Fruit fly (Drosophila melanogaster): ENCODE data around the gene bsh.

Gene bsh

DNA sequence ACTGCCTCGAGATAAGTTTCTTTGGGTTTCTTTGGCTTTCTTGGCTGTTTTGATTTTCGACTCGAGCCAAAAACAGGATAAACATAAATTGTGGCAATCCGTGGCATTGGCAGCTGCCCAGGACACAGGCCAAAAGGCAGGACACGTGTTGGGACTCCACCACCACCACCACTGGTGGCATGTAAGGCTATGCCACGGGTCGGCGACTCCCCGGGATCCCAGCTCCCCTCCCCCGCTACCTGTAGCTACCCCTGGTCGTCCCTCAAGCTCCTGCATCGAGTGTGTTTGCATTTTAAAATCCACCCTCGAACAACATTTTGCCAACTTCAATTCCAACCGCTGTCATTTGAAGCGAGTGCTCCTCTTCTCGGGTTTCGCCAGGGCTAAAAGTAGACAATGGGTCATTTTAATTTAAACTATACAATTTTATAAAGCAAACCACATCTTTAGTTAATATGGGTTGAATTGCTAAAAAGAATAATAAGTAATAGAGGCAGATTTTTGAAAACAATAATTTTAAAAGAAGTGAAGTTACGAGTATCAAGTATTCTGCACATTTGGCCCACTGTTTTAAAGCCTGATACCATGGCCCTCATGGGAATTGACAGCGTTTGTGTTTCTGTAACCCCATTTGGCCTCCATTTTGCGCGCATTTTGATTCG lies 33.2 kb upstream of the bsh start:
- TF ChIP-seq CG8159 (tag; optimal IDR thresholded peaks at IDR 0.05) (peak; percentile 23), Pif1A (GFP tag; optimal IDR thresholded peaks at IDR 0.05) (no peak), CG14655 (GFP tag; optimal IDR thresholded peaks at IDR 0.05) (no peak), Pif1B (GFP tag; optimal IDR thresholded peaks at IDR 0.05) (no peak), CG12605 (GFP tag; IDR thresholded peaks at IDR 0.05) (no peak), CG15710 (tag; optimal IDR thresholded peaks at IDR 0.05) (peak; percentile 19)

DNA sequence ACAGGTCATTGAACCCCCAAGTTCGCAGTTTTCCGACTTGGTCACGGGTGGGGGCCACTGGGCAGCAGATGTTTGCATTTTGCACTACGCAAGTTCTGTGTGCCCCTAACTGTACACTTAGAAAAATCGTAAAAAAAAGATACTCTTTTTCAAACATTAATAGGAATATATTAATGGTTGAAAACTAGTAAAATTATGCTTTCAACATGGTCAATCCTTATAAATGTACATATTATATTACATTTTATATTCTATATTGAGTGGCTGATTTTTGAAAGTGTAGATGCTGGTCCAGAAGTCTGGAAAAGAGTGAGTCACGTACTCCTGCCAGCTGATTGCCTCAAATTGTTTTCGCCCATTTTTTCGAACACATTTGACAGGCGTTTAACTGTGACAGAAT lies 31.8 kb upstream of the bsh start:
- no peak for TF ChIP-seq EcR (GFP tag; optimal IDR thresholded peaks at IDR 0.05)
- peak; percentile 1 for TF ChIP-seq CG8159 (tag; optimal IDR thresholded peaks at IDR 0.05)
- no peak for TF ChIP-seq D1 (tag; optimal IDR thresholded peaks at IDR 0.05)
- TF ChIP-seq rn (GFP tag; IDR thresholded peaks at IDR 0.05) = no peak
- no peak for TF ChIP-seq CG13204 (GFP tag; optimal IDR thresholded peaks at IDR 0.05)
- no peak for TF ChIP-seq Ets98B (GFP tag; IDR thresholded peaks at IDR 0.05)

DNA sequence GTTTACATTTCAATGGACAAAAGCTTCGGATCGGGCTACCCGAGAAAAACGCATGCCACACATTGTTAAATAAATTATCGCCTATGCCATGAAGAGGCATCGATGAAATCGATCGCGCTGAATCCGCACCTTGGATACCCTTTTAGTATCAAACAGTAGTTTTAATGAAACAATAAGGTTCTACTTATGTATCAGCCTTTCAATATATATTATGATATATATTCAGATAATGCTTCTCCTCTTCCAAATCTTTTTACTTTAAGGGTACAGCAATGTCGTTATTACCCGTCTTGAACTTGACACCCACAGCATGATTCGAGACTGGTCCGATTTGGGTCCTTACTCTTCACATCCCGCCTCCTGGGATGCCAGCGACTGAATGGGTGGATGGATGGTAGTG lies 31.1 kb upstream of the bsh start:
- TF ChIP-seq CG34367 (tag; optimal IDR thresholded peaks at IDR 0.05) (no peak), CG10348 (GFP tag; IDR thresholded peaks at IDR 0.05) (no peak), Pif1A (GFP tag; optimal IDR thresholded peaks at IDR 0.05) (no peak), gl (tag; optimal IDR thresholded peaks at IDR 0.05) (no peak), EcR (GFP tag; optimal IDR thresholded peaks at IDR 0.05) (no peak), D1 (tag; optimal IDR thresholded peaks at IDR 0.05) (no peak), CG17806 (tag; optimal IDR thresholded peaks at IDR 0.05) (peak; percentile 30), fd96Ca (GFP tag; IDR thresholded peaks at IDR 0.05) (no peak), CG9948 (tag; optimal IDR thresholded peaks at IDR 0.05) (peak; percentile 20), CG32121 (GFP tag; IDR thresholded peaks at IDR 0.05) (no peak), CG15710 (tag; optimal IDR thresholded peaks at IDR 0.05) (peak; percentile 45), Pif1B (GFP tag; optimal IDR thresholded peaks at IDR 0.05) (no peak), CG14655 (GFP tag; optimal IDR thresholded peaks at IDR 0.05) (no peak), CG8159 (tag; optimal IDR thresholded peaks at IDR 0.05) (peak; percentile 56), CG13204 (GFP tag; optimal IDR thresholded peaks at IDR 0.05) (no peak), Snoo (tag; optimal IDR thresholded peaks at IDR 0.05) (no peak), CG12605 (GFP tag; IDR thresholded peaks at IDR 0.05) (no peak), CG8301 (tag; optimal IDR thresholded peaks at IDR 0.05) (no peak), CG4496 (GFP tag; IDR thresholded peaks at IDR 0.05) (no peak), rn (GFP tag; IDR thresholded peaks at IDR 0.05) (no peak), Ets98B (GFP tag; IDR thresholded peaks at IDR 0.05) (no peak)

DNA sequence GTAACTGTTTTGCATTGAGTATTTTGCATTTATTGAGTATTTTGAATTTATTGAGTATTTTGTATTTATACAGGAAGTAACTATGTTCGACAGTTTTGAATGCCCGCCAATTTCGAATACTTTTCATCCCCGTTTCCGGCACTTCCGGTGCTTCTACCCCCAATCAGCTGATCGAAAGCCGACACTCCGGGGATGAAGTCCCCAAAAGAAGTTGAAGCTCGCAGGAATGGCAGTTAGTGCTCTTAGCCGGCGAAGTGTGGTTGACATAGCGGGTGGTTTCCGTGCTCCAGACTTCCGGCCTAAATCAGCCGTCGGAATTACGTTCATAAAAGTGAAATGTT lies 27.2 kb upstream of the bsh start, which contains the start of gene sick:
sick (plus strand) TSS at position 255 of the 341 bp plus-strand sequence.
- TF ChIP-seq Pif1A (GFP tag; optimal IDR thresholded peaks at IDR 0.05) (no peak), CG13204 (GFP tag; optimal IDR thresholded peaks at IDR 0.05) (no peak), Ets98B (GFP tag; IDR thresholded peaks at IDR 0.05) (no peak), Snoo (tag; optimal IDR thresholded peaks at IDR 0.05) (no peak)

DNA sequence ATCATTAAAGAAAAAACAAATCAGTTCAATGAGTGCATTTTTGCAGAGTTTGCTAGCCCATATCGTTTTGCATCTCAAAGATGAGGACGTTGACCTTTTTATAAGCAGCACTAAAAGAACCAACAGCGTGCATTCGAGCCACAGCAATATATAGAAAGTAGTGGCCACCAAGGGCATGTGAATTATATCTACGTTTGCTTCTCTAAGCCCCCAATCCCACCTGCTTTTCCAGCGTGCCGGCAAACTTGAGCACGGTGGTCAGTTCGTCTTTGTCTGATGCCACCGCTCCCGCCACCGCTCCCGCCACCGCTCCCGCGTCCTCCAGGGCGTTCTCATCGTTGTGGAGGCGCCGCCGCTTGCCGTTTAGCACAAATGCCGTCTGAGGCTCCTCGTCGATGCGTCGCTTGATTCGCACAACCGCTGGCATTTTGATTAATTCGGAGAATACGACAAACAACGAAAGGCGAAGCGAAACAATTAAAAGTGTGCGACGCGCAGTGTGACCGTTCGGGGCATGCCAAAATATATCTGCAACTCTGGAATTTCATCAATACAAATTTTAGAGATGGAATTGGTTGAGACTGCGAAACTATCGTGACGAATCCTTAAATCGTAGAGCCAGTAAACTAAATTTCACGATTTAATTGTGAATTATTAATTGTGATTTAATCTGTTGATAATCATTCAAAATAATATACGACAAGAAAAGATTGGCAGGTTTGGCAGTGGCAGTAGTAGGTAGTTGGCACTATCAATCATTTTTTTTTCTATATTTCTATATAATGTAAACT lies 26.6 kb upstream of the bsh start:
- TF ChIP-seq CG15710 (tag; optimal IDR thresholded peaks at IDR 0.05) (peak; percentile 15), Pif1A (GFP tag; optimal IDR thresholded peaks at IDR 0.05) (peak; percentile 13), Ets98B (GFP tag; IDR thresholded peaks at IDR 0.05) (no peak; the same call in 1 of the 2 replicates), CG4496 (GFP tag; IDR thresholded peaks at IDR 0.05) (peak; percentile 26; the same call in 1 of the 3 replicates), CG12605 (GFP tag; IDR thresholded peaks at IDR 0.05) (no peak), CG34367 (tag; optimal IDR thresholded peaks at IDR 0.05) (no peak), CG9948 (tag; optimal IDR thresholded peaks at IDR 0.05) (no peak), D1 (tag; optimal IDR thresholded peaks at IDR 0.05) (peak; percentile 40), Pif1B (GFP tag; optimal IDR thresholded peaks at IDR 0.05) (peak; percentile 16), CG13204 (GFP tag; optimal IDR thresholded peaks at IDR 0.05) (no peak), CG14655 (GFP tag; optimal IDR thresholded peaks at IDR 0.05) (peak; percentile 29), CG8159 (tag; optimal IDR thresholded peaks at IDR 0.05) (peak; percentile 27), EcR (GFP tag; optimal IDR thresholded peaks at IDR 0.05) (peak; percentile 98), Snoo (tag; optimal IDR thresholded peaks at IDR 0.05) (peak; percentile 17), CG8301 (tag; optimal IDR thresholded peaks at IDR 0.05) (no peak), CG32121 (GFP tag; IDR thresholded peaks at IDR 0.05) (no peak), fd96Ca (GFP tag; IDR thresholded peaks at IDR 0.05) (peak; percentile 58), CG17806 (tag; optimal IDR thresholded peaks at IDR 0.05) (no peak), rn (GFP tag; IDR thresholded peaks at IDR 0.05) (no peak), CG10348 (GFP tag; IDR thresholded peaks at IDR 0.05) (no peak), gl (tag; optimal IDR thresholded peaks at IDR 0.05) (no peak)

Measured in whole organism, pupa.